Worm (Caenorhabditis elegans): ENCODE measurements around the gene ergo-1.

DNA sequence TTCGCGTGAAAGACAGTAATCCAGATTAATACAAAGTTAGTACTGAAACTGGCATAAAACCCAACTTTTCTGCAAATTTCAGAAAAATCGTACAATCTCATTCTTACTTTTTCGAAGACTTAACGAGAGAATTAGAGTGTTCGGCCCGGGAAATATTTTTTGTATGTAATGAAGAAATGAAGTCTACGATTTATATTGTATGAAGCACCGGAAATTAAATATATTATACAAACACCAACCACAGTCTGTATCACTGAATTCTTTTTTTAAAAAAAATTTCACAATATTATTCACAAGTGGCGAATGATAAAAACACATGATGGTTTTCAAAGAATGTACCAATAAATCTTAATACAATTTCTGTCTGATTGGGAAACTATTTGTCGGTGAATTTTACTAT is 55.9 kb downstream of the ergo-1 start, which contains the start of gene str-67:
- TF ChIP-seq tbx-2 (tag; optimal IDR thresholded peaks at IDR 0.05) (no peak), ceh-90 (tag; optimal IDR thresholded peaks at IDR 0.05) (no peak), unc-62 (GFP tag; optimal IDR thresholded peaks at IDR 0.05) (no peak), unc-130 (tag; optimal IDR thresholded peaks at IDR 0.05) (no peak), nhr-76 (tag; optimal IDR thresholded peaks at IDR 0.05) (no peak), sup-37 (GFP tag; optimal IDR thresholded peaks at IDR 0.05) (no peak)
